Worm (Caenorhabditis elegans) whole organism, midembryonic: Measurements from ENCODE around the gene rict-1.

Experiments
- cog-1 ChIP-seq: sonication (generic microtip); optimal IDR thresholded peaks from 2 replicates; lab custom pipeline; 2016; ENCODE audit warnings: missing genetic modification characterization, missing compliant biosample characterization
- flt-1 ChIP-seq: fragments of 200-800 bp; sonication (Bioruptor generic); IDR thresholded peaks from 2 replicates; pipeline ENCODE4 v1.3.6; 2022; ENCODE audit warnings: missing genetic modification characterization, missing compliant biosample characterization
- klf-2 ChIP-seq: fragments of 200-800 bp; sonication (Bioruptor generic); conservative IDR thresholded peaks from 2 replicates; pipeline ENCODE4 v1.3.6; 2022; ENCODE audit warnings: missing genetic modification reagents, missing genetic modification characterization, missing compliant biosample characterization
- tab-1 ChIP-seq: fragments of 200-800 bp; sonication (Bioruptor generic); IDR thresholded peaks from 2 replicates; pipeline ENCODE4 v1.3.6; 2022; ENCODE audit warnings: missing genetic modification characterization, missing compliant biosample characterization

- TF ChIP-seq klf-2 (GFP tag; lab: Robert Waterston, UW), result no peak
- TF ChIP-seq tab-1 (GFP tag; lab: Robert Waterston, UW), result no peak
- TF ChIP-seq flt-1 (GFP tag; lab: Robert Waterston, UW), result no peak
- TF ChIP-seq cog-1, result no peak
These were observed 43.5 kb downstream of the rict-1 start, which contains the start of gene F42G4.5 for ce11 chrII:13073102-13073501.
